Worm (Caenorhabditis elegans): ENCODE data around the gene gst-44.
A peak's percentile ranks its signal among the peaks of the same experiment; 100 is the strongest.

gst-44 gene

DNA sequence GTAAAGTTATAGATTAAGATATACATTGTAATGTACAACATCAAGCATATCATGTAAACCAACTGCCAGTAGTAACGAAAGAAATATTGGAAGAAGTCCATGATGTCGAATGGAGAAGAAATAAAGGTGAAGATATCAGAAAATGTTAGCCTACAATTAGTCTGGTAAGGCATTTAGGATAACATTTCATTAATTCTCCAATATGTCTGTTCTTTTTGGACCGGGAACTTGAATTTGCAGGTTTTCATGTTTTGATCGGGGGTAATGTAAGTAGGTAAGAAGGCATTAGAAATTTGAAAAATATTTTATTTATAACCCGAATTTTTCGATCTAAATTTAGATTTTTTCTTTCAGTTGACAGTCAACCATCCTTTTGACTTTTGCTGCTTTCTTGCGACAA lies 3.0 kb downstream of the gst-44 start, which contains the start of gene srd-63:
Gene srd-63, minus strand, starts transcription at position 101 of the 400 bp plus-strand sequence.
- TF ChIP-seq nhr-67 (tag; optimal IDR thresholded peaks at IDR 0.05) (no peak), lin-15B (tag; optimal IDR thresholded peaks at IDR 0.05) (no peak), lin-39 (tag; optimal IDR thresholded peaks at IDR 0.05) (no peak), sea-2 (GFP tag; optimal IDR thresholded peaks at IDR 0.05) (no peak), mdl-1 (tag; optimal IDR thresholded peaks at IDR 0.05) (no peak), nhr-11 (tag; optimal IDR thresholded peaks at IDR 0.05) (no peak), zag-1 (tag; optimal IDR thresholded peaks at IDR 0.05) (no peak), nhr-12 (tag; optimal IDR thresholded peaks at IDR 0.05) (no peak), ceh-9 (tag; optimal IDR thresholded peaks at IDR 0.05) (no peak), eor-1 (tag; optimal IDR thresholded peaks at IDR 0.05) (no peak), nhr-28 (tag; optimal IDR thresholded peaks at IDR 0.05) (no peak), hmg-11 (tag; optimal IDR thresholded peaks at IDR 0.05) (no peak), skn-1 (tag; optimal IDR thresholded peaks at IDR 0.05) (no peak), mml-1 (tag; optimal IDR thresholded peaks at IDR 0.05) (no peak), ceh-16 (tag; optimal IDR thresholded peaks at IDR 0.05) (no peak), nhr-25 (tag; optimal IDR thresholded peaks at IDR 0.05) (no peak), nhr-77 (tag; optimal IDR thresholded peaks at IDR 0.05) (no peak)

DNA sequence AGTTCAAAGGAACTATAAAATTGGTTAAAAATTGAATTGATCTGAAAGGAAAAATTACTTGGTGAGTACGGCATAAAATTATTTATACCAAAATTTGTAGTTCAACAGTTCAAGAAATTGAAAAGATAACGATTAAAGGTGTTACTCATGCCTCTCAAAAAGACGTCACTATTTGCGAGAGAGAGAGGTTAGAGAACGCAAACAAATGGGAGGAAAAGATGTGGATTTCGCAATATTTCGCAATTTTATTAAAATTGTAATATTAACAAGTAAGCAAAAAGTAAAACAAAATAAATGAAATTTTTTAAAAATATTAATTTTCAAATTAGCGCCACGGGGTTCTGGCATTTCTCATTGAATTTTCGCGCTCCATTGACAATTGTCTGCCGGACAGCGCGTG lies 4.4 kb downstream of the gst-44 start, which contains the start of gene F13A7.11:
Gene F13A7.11, minus strand, starts transcription at position 174 of the 400 bp plus-strand sequence.
- no peak for TF ChIP-seq ztf-4 (tag; optimal IDR thresholded peaks at IDR 0.05)
- TF ChIP-seq ceh-28 (tag; optimal IDR thresholded peaks at IDR 0.05) = peak; percentile 8
- peak; percentile 23 for TF ChIP-seq nhr-23 (tag; optimal IDR thresholded peaks at IDR 0.05)
- TF ChIP-seq jun-1 (tag; optimal IDR thresholded peaks at IDR 0.05) = peak; percentile 36
- no peak for TF ChIP-seq nhr-11 (tag; optimal IDR thresholded peaks at IDR 0.05)
- TF ChIP-seq sea-2 (GFP tag; optimal IDR thresholded peaks at IDR 0.05) = no peak
- peak; percentile 74 for TF ChIP-seq elt-2 (tag; optimal IDR thresholded peaks at IDR 0.05)
- TF ChIP-seq pha-4 (tag; optimal IDR thresholded peaks at IDR 0.05) = peak; percentile 46
- peak; percentile 1 for TF ChIP-seq hmg-11 (tag; optimal IDR thresholded peaks at IDR 0.05)
- peak; percentile 86 for TF ChIP-seq pqm-1 (tag; optimal IDR thresholded peaks at IDR 0.05)

- TF ChIP-seq ceh-28 (tag; optimal IDR thresholded peaks at IDR 0.05) = no peak
- no peak for TF ChIP-seq skn-1 (tag; optimal IDR thresholded peaks at IDR 0.05)
- no peak for TF ChIP-seq nhr-23 (tag; optimal IDR thresholded peaks at IDR 0.05)
- no peak for TF ChIP-seq lsy-12 (tag; optimal IDR thresholded peaks at IDR 0.05)
- no peak for TF ChIP-seq mdl-1 (tag; optimal IDR thresholded peaks at IDR 0.05)
- no peak for TF ChIP-seq pqm-1 (tag; optimal IDR thresholded peaks at IDR 0.05)
- no peak for TF ChIP-seq jun-1 (tag; optimal IDR thresholded peaks at IDR 0.05)
- TF ChIP-seq elt-1 (tag; optimal IDR thresholded peaks at IDR 0.05) = no peak
- no peak for TF ChIP-seq unc-62 (GFP tag; optimal IDR thresholded peaks at IDR 0.05)
- no peak for TF ChIP-seq elt-3 (tag; optimal IDR thresholded peaks at IDR 0.05)
- no peak for TF ChIP-seq zag-1 (tag; optimal IDR thresholded peaks at IDR 0.05)
- no peak for TF ChIP-seq nhr-67 (tag; optimal IDR thresholded peaks at IDR 0.05)
- TF ChIP-seq sea-2 (GFP tag; optimal IDR thresholded peaks at IDR 0.05) = no peak
Observed at ce11 chrV:16395739-16396138, 5.0 kb downstream of the gst-44 start, which contains the start of gene F13A7.12. TSS of gene F13A7.12 (plus strand) at chrV:16396039.

- TF ChIP-seq elt-1 (tag; optimal IDR thresholded peaks at IDR 0.05) (no peak), ztf-11 (tag; optimal IDR thresholded peaks at IDR 0.05) (no peak), sea-2 (GFP tag; optimal IDR thresholded peaks at IDR 0.05) (no peak), elt-2 (tag; optimal IDR thresholded peaks at IDR 0.05) (no peak), fos-1 (tag; optimal IDR thresholded peaks at IDR 0.05) (no peak)
Observed at ce11 chrV:16399388-16399787, 8.7 kb downstream of the gst-44 start, which contains the start of gene sre-36. TSS of gene sre-36 (plus strand) at chrV:16399688.

DNA sequence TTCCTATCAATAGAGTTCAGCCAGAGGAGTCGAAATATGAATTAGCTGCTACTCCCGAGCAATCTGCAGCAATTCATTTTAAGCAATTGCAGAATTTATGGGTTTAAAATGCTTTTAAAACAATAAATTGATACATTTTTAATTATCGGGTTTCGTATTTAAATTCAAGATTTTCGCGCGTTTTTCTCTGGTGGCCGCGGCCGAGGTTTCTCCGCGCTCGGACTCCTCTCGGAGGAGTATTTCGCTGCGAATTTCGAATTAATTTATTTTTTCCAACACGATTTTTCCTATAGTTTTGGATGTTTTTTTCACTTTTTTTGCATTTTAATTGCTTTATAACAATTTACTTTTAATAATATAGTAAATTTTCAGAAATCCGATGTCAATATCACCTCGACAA lies 10.8 kb downstream of the gst-44 start, which contains the start of gene F13A7.14:
Gene F13A7.14, plus strand, starts transcription at position 373 of the 400 bp plus-strand sequence.
- TF ChIP-seq aly-2 (tag; optimal IDR thresholded peaks at IDR 0.05) (no peak), unc-39 (tag; optimal IDR thresholded peaks at IDR 0.05) (no peak), nhr-43 (tag; optimal IDR thresholded peaks at IDR 0.05; ENCODE audit: poor library complexity, severe bottlenecking) (peak; percentile 90), R02D3.7 (tag; optimal IDR thresholded peaks at IDR 0.05) (peak; percentile 59), elt-1 (tag; optimal IDR thresholded peaks at IDR 0.05) (peak; percentile 17), nhr-76 (tag; optimal IDR thresholded peaks at IDR 0.05) (no peak), mml-1 (tag; optimal IDR thresholded peaks at IDR 0.05) (no peak), fkh-2 (tag; optimal IDR thresholded peaks at IDR 0.05) (no peak), elt-2 (tag; optimal IDR thresholded peaks at IDR 0.05) (peak; percentile 41), ztf-11 (tag; optimal IDR thresholded peaks at IDR 0.05) (no peak), zag-1 (tag; optimal IDR thresholded peaks at IDR 0.05) (no peak), lin-39 (tag; optimal IDR thresholded peaks at IDR 0.05) (peak; percentile 65), elt-3 (tag; optimal IDR thresholded peaks at IDR 0.05) (no peak), ZK546.5 (tag; optimal IDR thresholded peaks at IDR 0.05) (no peak), nhr-28 (tag; optimal IDR thresholded peaks at IDR 0.05) (no peak), snpc-4 (tag; optimal IDR thresholded peaks at IDR 0.05) (peak; percentile 88), mdl-1 (tag; optimal IDR thresholded peaks at IDR 0.05) (no peak), eor-1 (tag; optimal IDR thresholded peaks at IDR 0.05) (no peak), ceh-82 (tag; optimal IDR thresholded peaks at IDR 0.05) (no peak), jun-1 (tag; optimal IDR thresholded peaks at IDR 0.05) (no peak), daf-12 (tag; optimal IDR thresholded peaks at IDR 0.05) (no peak), ceh-28 (tag; optimal IDR thresholded peaks at IDR 0.05) (peak; percentile 16), fkh-10 (GFP tag; optimal IDR thresholded peaks at IDR 0.05) (peak; percentile 14), lin-15B (tag; optimal IDR thresholded peaks at IDR 0.05) (peak; percentile 76), ztf-4 (tag; optimal IDR thresholded peaks at IDR 0.05) (no peak), fos-1 (tag; optimal IDR thresholded peaks at IDR 0.05) (no peak), ceh-16 (tag; optimal IDR thresholded peaks at IDR 0.05) (no peak), ceh-9 (tag; optimal IDR thresholded peaks at IDR 0.05) (no peak), nhr-25 (tag; optimal IDR thresholded peaks at IDR 0.05) (peak; percentile 45), ama-1 (optimal IDR thresholded peaks at IDR 0.05) (no peak), nhr-77 (tag; optimal IDR thresholded peaks at IDR 0.05) (no peak), nhr-12 (tag; optimal IDR thresholded peaks at IDR 0.05) (no peak)
